Worm (Caenorhabditis elegans): ENCODE data around the gene grl-13.

DNA sequence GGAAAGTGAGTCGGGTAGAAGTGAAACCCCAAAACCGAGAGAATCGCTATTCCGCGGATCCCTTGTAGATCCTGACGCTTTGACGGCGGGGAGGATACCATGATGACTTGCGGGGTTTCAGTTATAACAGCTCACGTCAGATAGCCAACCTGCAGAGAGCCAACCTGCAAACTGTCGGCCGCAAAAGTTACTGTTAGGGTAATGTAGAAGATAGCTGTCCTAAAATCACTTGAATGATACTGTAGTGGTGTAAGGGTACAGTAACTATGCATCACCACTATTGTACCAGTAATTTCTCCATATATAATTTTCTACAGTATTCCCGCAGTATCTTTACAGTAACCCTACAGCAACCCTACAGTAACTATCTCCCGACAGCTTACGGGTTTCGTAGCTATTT, 32.0 kb downstream of the grl-13 start, which contains the start of gene oac-12:
- no peak for TF ChIP-seq ces-1 (GFP tag; optimal IDR thresholded peaks at IDR 0.05)
- TF ChIP-seq tbx-8 (GFP tag; optimal IDR thresholded peaks at IDR 0.05), result no peak
- TF ChIP-seq nhr-237 (tag; optimal IDR thresholded peaks at IDR 0.05), result no peak
- no peak for TF ChIP-seq elt-3 (tag; optimal IDR thresholded peaks at IDR 0.05)
- no peak for TF ChIP-seq drap-1 (GFP tag; optimal IDR thresholded peaks at IDR 0.05)
- no peak for TF ChIP-seq pha-4 (tag; optimal IDR thresholded peaks at IDR 0.05)
- TF ChIP-seq bed-3 (GFP tag; optimal IDR thresholded peaks at IDR 0.05), result no peak
- no peak for TF ChIP-seq nhr-2 (tag; optimal IDR thresholded peaks at IDR 0.05)
- no peak for TF ChIP-seq nhr-28 (tag; optimal IDR thresholded peaks at IDR 0.05)
- TF ChIP-seq unc-62 (GFP tag; optimal IDR thresholded peaks at IDR 0.05), result no peak

Measured in whole organism, mixed stage, embryonic.